Worm (Caenorhabditis elegans) whole organism, young adult: Measurements from ENCODE around the gene srlf-14.

Source experiments
- B0019.2 ChIP-seq: fragments of 200-800 bp; sonication (Bioruptor generic); conservative IDR thresholded peaks from 2 replicates; pipeline ENCODE4 v1.3.6; 2022; ENCODE audit warnings: missing genetic modification reagents, missing genetic modification characterization, missing compliant biosample characterization
- B0261.1 ChIP-seq: sonication (generic microtip); optimal IDR thresholded peaks from 2 replicates; lab custom pipeline; 2016; ENCODE audit warnings: mild to moderate bottlenecking, missing genetic modification characterization, moderate library complexity, missing compliant biosample characterization
- C06A6.2 ChIP-seq: fragments of 200-800 bp; sonication (Bioruptor generic); conservative IDR thresholded peaks from 2 replicates; pipeline ENCODE4 v1.3.6; 2022; ENCODE audit warnings: missing genetic modification characterization, missing compliant biosample characterization
- F33H1.4 ChIP-seq: fragments of 200-800 bp; sonication (Bioruptor generic); IDR thresholded peaks from 2 replicates; pipeline ENCODE4 v1.3.6; 2022; ENCODE audit warnings: missing genetic modification reagents, missing genetic modification characterization, missing compliant biosample characterization
- K11D2.4 ChIP-seq: fragments of 200-800 bp; sonication (Bioruptor generic); IDR thresholded peaks from 2 replicates; pipeline ENCODE4 v1.3.6; 2022; ENCODE audit warnings: missing genetic modification reagents, missing genetic modification characterization, missing compliant biosample characterization
- Y53G8AR.9 ChIP-seq: fragments of 200-800 bp; sonication (Bioruptor generic); conservative IDR thresholded peaks from 2 replicates; pipeline ENCODE4 v1.3.6; 2022; ENCODE audit warnings: missing genetic modification reagents, missing genetic modification characterization, missing compliant biosample characterization
- ZK185.1 ChIP-seq: sonication (generic microtip); optimal IDR thresholded peaks from 2 replicates; lab custom pipeline; 2016; ENCODE audit warnings: mild to moderate bottlenecking, missing genetic modification characterization, missing compliant biosample characterization; ENCODE audit not compliant: poor library complexity, severe bottlenecking
- ama-1 ChIP-seq, 3 experiments: fragments of 150-350 bp in 1 of 3; sonication (generic microtip) in 2 of 3; optimal IDR thresholded peaks; 2 replicates each; lab custom pipeline; 2014 to 2018; ENCODE audit warnings: missing biosample characterization in 2 of 3, missing genetic modification characterization in 2 of 3, missing genetic modification reagents in 2 of 3
- athp-1 ChIP-seq: sonication (generic microtip); optimal IDR thresholded peaks from 2 replicates; lab custom pipeline; 2017; ENCODE audit warnings: mild to moderate bottlenecking, missing genetic modification characterization, missing compliant biosample characterization
- attf-5 ChIP-seq: fragments of 200-800 bp; sonication (Bioruptor generic); optimal IDR thresholded peaks from 2 replicates; lab custom pipeline; 2018; ENCODE audit warnings: mild to moderate bottlenecking, missing genetic modification characterization, missing compliant biosample characterization
- cebp-1 ChIP-seq, 2 experiments: fragments of 200-800 bp in 1 of 2; sonication (Bioruptor generic) in 1 of 2; sonication (generic microtip) in 1 of 2; IDR thresholded peaks in 1 of 2; optimal IDR thresholded peaks in 1 of 2; 2 replicates each; pipeline versions ENCODE4 v1.3.6 to Lab custom; 2017 to 2022; ENCODE audit warnings: missing compliant biosample characterization in 2 of 2, missing genetic modification characterization in 2 of 2, mild to moderate bottlenecking in 1 of 2, missing genetic modification reagents in 1 of 2, moderate library complexity in 1 of 2
- ceh-91 ChIP-seq: fragments of 200-800 bp; sonication (Bioruptor generic); IDR thresholded peaks from 2 replicates; pipeline ENCODE4 v1.3.6; 2022; ENCODE audit warnings: missing genetic modification reagents, missing genetic modification characterization, missing compliant biosample characterization
- dox-1 ChIP-seq: fragments of 200-800 bp; sonication (Bioruptor generic); IDR thresholded peaks from 2 replicates; pipeline ENCODE4 v1.3.6; 2022; ENCODE audit warnings: missing genetic modification reagents, missing genetic modification characterization, missing compliant biosample characterization
- dpff-1 ChIP-seq: sonication (generic microtip); optimal IDR thresholded peaks from 2 replicates; lab custom pipeline; 2017; ENCODE audit warnings: mild to moderate bottlenecking, missing genetic modification characterization, missing compliant biosample characterization
- dpl-1 ChIP-seq: fragments of 150-350 bp; optimal IDR thresholded peaks from 2 replicates; lab custom pipeline; 2014; ENCODE audit warnings: missing biosample characterization, missing genetic modification reagents, missing genetic modification characterization
- egl-18 ChIP-seq: fragments of 200-800 bp; sonication (Bioruptor generic); IDR thresholded peaks from 2 replicates; pipeline ENCODE4 v1.3.6; 2022; ENCODE audit warnings: missing genetic modification reagents, missing genetic modification characterization, missing compliant biosample characterization
- egl-44 ChIP-seq: fragments of 200-800 bp; sonication (Bioruptor generic); IDR thresholded peaks from 2 replicates; pipeline ENCODE4 v1.3.6; 2022; ENCODE audit warnings: missing genetic modification reagents, missing genetic modification characterization, missing compliant biosample characterization
- ekl-4 ChIP-seq: fragments of 200-800 bp; sonication (Bioruptor generic); IDR thresholded peaks from 2 replicates; pipeline ENCODE4 v1.3.6; 2022; ENCODE audit warnings: missing genetic modification reagents, missing genetic modification characterization, missing compliant biosample characterization
- ets-4 ChIP-seq: fragments of 200-800 bp; sonication (Bioruptor generic); optimal IDR thresholded peaks from 2 replicates; lab custom pipeline; 2018; ENCODE audit warnings: mild to moderate bottlenecking, missing genetic modification characterization, missing compliant biosample characterization
- gei-17 ChIP-seq: fragments of 200-800 bp; sonication (Bioruptor generic); optimal IDR thresholded peaks from 2 replicates; lab custom pipeline; 2018; ENCODE audit warnings: mild to moderate bottlenecking, missing genetic modification characterization, missing compliant biosample characterization
- hlh-12 ChIP-seq: sonication (generic microtip); optimal IDR thresholded peaks from 2 replicates; lab custom pipeline; 2016; ENCODE audit warnings: missing genetic modification characterization, missing compliant biosample characterization
- hmg-20 ChIP-seq: fragments of 200-800 bp; sonication (Bioruptor generic); IDR thresholded peaks from 2 replicates; pipeline ENCODE4 v1.3.6; 2022; ENCODE audit warnings: missing genetic modification reagents, missing genetic modification characterization, missing compliant biosample characterization
- hsf-1 ChIP-seq: fragments of 200-800 bp; sonication (Bioruptor generic); IDR thresholded peaks from 2 replicates; pipeline ENCODE4 v1.3.6; 2022; ENCODE audit warnings: missing genetic modification reagents, missing genetic modification characterization, missing compliant biosample characterization
- let-607 ChIP-seq, 2 experiments: fragments of 200-800 bp in 1 of 2; sonication (Bioruptor generic) in 1 of 2; sonication (generic microtip) in 1 of 2; optimal IDR thresholded peaks; 2 replicates each; lab custom pipeline; 2016 to 2018; ENCODE audit warnings: mild to moderate bottlenecking in 2 of 2, missing compliant biosample characterization in 2 of 2, missing genetic modification characterization in 2 of 2, moderate library complexity in 2 of 2, missing genotype in 1 of 2
- lin-26 ChIP-seq: fragments of 200-800 bp; sonication (Bioruptor generic); IDR thresholded peaks from 2 replicates; pipeline ENCODE4 v1.3.6; 2022; ENCODE audit warnings: missing genetic modification reagents, missing genetic modification characterization, missing compliant biosample characterization
- lsl-1 ChIP-seq: fragments of 200-800 bp; sonication (Bioruptor generic); optimal IDR thresholded peaks from 2 replicates; lab custom pipeline; 2018; ENCODE audit warnings: mild to moderate bottlenecking, missing genetic modification characterization, moderate library complexity, missing compliant biosample characterization
- madf-10 ChIP-seq: sonication (generic microtip); optimal IDR thresholded peaks from 2 replicates; lab custom pipeline; 2016; ENCODE audit warnings: mild to moderate bottlenecking, missing genetic modification characterization, missing compliant biosample characterization
- madf-6 ChIP-seq: fragments of 200-800 bp; sonication (Bioruptor generic); IDR thresholded peaks from 2 replicates; pipeline ENCODE4 v1.3.6; 2022; ENCODE audit warnings: missing genetic modification reagents, missing genetic modification characterization, missing compliant biosample characterization
- mcd-1 ChIP-seq: fragments of 200-800 bp; sonication (Bioruptor generic); IDR thresholded peaks from 2 replicates; pipeline ENCODE4 v1.3.6; 2022; ENCODE audit warnings: missing genetic modification reagents, missing genetic modification characterization, missing compliant biosample characterization
- nfyb-1 ChIP-seq: fragments of 200-800 bp; sonication (Bioruptor generic); IDR thresholded peaks from 2 replicates; pipeline ENCODE4 v1.3.6; 2022; ENCODE audit warnings: missing genetic modification reagents, missing genetic modification characterization, missing compliant biosample characterization
- nhr-80 ChIP-seq: sonication (generic microtip); optimal IDR thresholded peaks from 2 replicates; lab custom pipeline; 2016; ENCODE audit warnings: missing genetic modification characterization, missing compliant biosample characterization
- pbrm-1 ChIP-seq: fragments of 200-800 bp; sonication (Bioruptor generic); IDR thresholded peaks from 2 replicates; pipeline ENCODE4 v1.3.6; 2022; ENCODE audit warnings: missing genetic modification reagents, missing genetic modification characterization, missing compliant biosample characterization
- pha-4 ChIP-seq: fragments of 150-350 bp; sonication (generic microtip); optimal IDR thresholded peaks from 2 replicates; lab custom pipeline; 2014; ENCODE audit warnings: missing biosample characterization, missing genetic modification reagents, missing genetic modification characterization
- rpc-1 ChIP-seq, 2 experiments: fragments of 150-350 bp in 1 of 2; sonication (generic microtip) in 1 of 2; optimal IDR thresholded peaks; 2 replicates each; lab custom pipeline; 2014 to 2018; ENCODE audit warnings: missing biosample characterization in 1 of 2, missing genetic modification characterization in 1 of 2, missing genetic modification reagents in 1 of 2, missing genotype in 1 of 2
- sdz-38 ChIP-seq: sonication (generic microtip); optimal IDR thresholded peaks from 2 replicates; lab custom pipeline; 2016; ENCODE audit warnings: missing genotype, missing genetic modification characterization, missing compliant biosample characterization
- snpc-3.4 ChIP-seq: sonication (generic microtip); optimal IDR thresholded peaks from 2 replicates; lab custom pipeline; 2017; ENCODE audit warnings: missing genetic modification characterization, mild to moderate bottlenecking, missing compliant biosample characterization, antibody characterized with exemption, moderate library complexity, missing genotype, missing genetic modification reagents
- snpc-4 ChIP-seq, 5 experiments: fragments of 150-350 bp in 1 of 5; sonication (generic microtip) in 4 of 5; optimal IDR thresholded peaks; 2 replicates each; lab custom pipeline; 2014 to 2018; ENCODE audit warnings: missing genetic modification characterization in 5 of 5, missing biosample characterization in 3 of 5, antibody characterized with exemption in 2 of 5, mild to moderate bottlenecking in 2 of 5, missing compliant biosample characterization in 2 of 5, missing genotype in 2 of 5, moderate library complexity in 2 of 5, missing genetic modification reagents in 1 of 5
- tbp1 ChIP-seq: fragments of 200-800 bp; sonication (Bioruptor generic); optimal IDR thresholded peaks from 2 replicates; lab custom pipeline; 2018; ENCODE audit warnings: mild to moderate bottlenecking, missing genetic modification characterization, missing compliant biosample characterization
- zfh-2 ChIP-seq: fragments of 200-800 bp; sonication (Bioruptor generic); conservative IDR thresholded peaks from 2 replicates; pipeline ENCODE4 v1.3.6; 2022; ENCODE audit warnings: missing genetic modification reagents, missing genetic modification characterization, missing compliant biosample characterization
- zim-3 ChIP-seq: sonication (generic microtip); optimal IDR thresholded peaks from 2 replicates; lab custom pipeline; 2017; ENCODE audit warnings: mild to moderate bottlenecking, missing genetic modification characterization, moderate library complexity, missing compliant biosample characterization
- ztf-18 ChIP-seq: sonication (generic microtip); optimal IDR thresholded peaks from 2 replicates; lab custom pipeline; 2016; ENCODE audit warnings: missing genotype, mild to moderate bottlenecking, missing genetic modification characterization, missing compliant biosample characterization
- ztf-28 ChIP-seq: fragments of 200-800 bp; sonication (Bioruptor generic); IDR thresholded peaks from 2 replicates; pipeline ENCODE4 v1.3.6; 2022; ENCODE audit warnings: missing genetic modification reagents, missing genetic modification characterization, missing compliant biosample characterization

Gene srlf-14

ce11 chrIV:10933777-10934546, 39.8 kb upstream of the srlf-14 start (continued):
- TF ChIP-seq ets-4 (GFP tag; lab: Kevin White, UChicago) (peak; percentile 14), rpc-1 (optimal IDR thresholded peaks at IDR 0.05; lab: Kevin White, UChicago) (no peak), rpc-1 (tag; optimal IDR thresholded peaks at IDR 0.05; lab: Kevin White, UChicago) (no peak), snpc-3.4 (tag; lab: Kevin White, UChicago) (no peak)

- TF ChIP-seq pha-4 (tag; lab: Kevin White, UChicago) (peak; percentile 64), K11D2.4 (GFP tag; lab: Robert Waterston, UW) (peak; percentile 68), athp-1 (tag; lab: Kevin White, UChicago) (peak; percentile 18), attf-5 (GFP tag; lab: Kevin White, UChicago) (peak; percentile 96), ZK185.1 (tag; lab: Kevin White, UChicago) (peak; percentile 53), nfyb-1 (peak; percentile 56), dpl-1 (GFP tag; lab: Kevin White, UChicago) (peak; percentile 56), zfh-2 (GFP tag; lab: Robert Waterston, UW) (peak; percentile 58; the same call in 1 of the 2 replicates), let-607 (tag; optimal IDR thresholded peaks at IDR 0.05; lab: Kevin White, UChicago) (peak; percentile 19 to 25), madf-6 (GFP tag; lab: Robert Waterston, UW) (peak; percentile 64; the same call in 1 of the 2 replicates), nhr-80 (tag; lab: Kevin White, UChicago) (peak; percentile 67), lin-26 (GFP tag; lab: Robert Waterston, UW) (peak; percentile 59; the same call in 1 of the 2 replicates), F33H1.4 (GFP tag; lab: Robert Waterston, UW) (peak; percentile 39), C06A6.2 (GFP tag; lab: Robert Waterston, UW) (peak; percentile 24; the same call in 1 of the 2 replicates), ceh-91 (GFP tag; lab: Robert Waterston, UW) (no peak), egl-44 (GFP tag; lab: Robert Waterston, UW) (0 out of 2 replicates have a peak, but pooled peaks have one; percentile 31), dpff-1 (tag; lab: Kevin White, UChicago) (no peak), ama-1 (optimal IDR thresholded peaks at IDR 0.05; lab: Kevin White, UChicago) (no peak), ama-1 (GFP tag; optimal IDR thresholded peaks at IDR 0.05; lab: Kevin White, UChicago) (peak in 1 of 2 experiments; percentile 22), B0261.1 (tag; lab: Kevin White, UChicago) (no peak), mcd-1 (GFP tag; lab: Robert Waterston, UW) (peak; percentile 65), egl-18 (GFP tag; lab: Robert Waterston, UW) (no peak), hlh-12 (tag; lab: Kevin White, UChicago) (no peak), hsf-1 (GFP tag; lab: Robert Waterston, UW) (no peak), ztf-28 (GFP tag; lab: Robert Waterston, UW) (no peak), hmg-20 (GFP tag; lab: Robert Waterston, UW) (no peak), tbp1 (GFP tag; lab: Kevin White, UChicago) (peak; percentile 51), zim-3 (tag; lab: Kevin White, UChicago) (no peak), gei-17 (GFP tag; lab: Kevin White, UChicago) (no peak), ztf-18 (peak; percentile 94), pbrm-1 (peak; percentile 64; the same call in 1 of the 2 replicates), lsl-1 (GFP tag; lab: Kevin White, UChicago) (peak; percentile 51), cebp-1 (GFP tag; IDR thresholded peaks at IDR 0.05; lab: Robert Waterston, UW) (peak; percentile 93), cebp-1 (tag; optimal IDR thresholded peaks at IDR 0.05; lab: Kevin White, UChicago) (peak; percentile 99), dox-1 (peak; percentile 85), sdz-38 (tag; lab: Kevin White, UChicago) (no peak), madf-10 (peak; percentile 5), Y53G8AR.9 (GFP tag; lab: Robert Waterston, UW) (peak; percentile 67), snpc-4 (GFP tag; optimal IDR thresholded peaks at IDR 0.05; lab: Kevin White, UChicago) (no peak), snpc-4 (tag; optimal IDR thresholded peaks at IDR 0.05; lab: Kevin White, UChicago) (peak; percentile 1 to 54 (median 45)), B0019.2 (GFP tag; lab: Robert Waterston, UW) (0 out of 2 replicates have a peak, but pooled peaks have one; percentile 6), ekl-4 (GFP tag; lab: Robert Waterston, UW) (0 out of 2 replicates have a peak, but pooled peaks have one; percentile 13)
Measured at ce11 chrIV:10933062-10933552, 39.0 kb upstream of the srlf-14 start, which contains the start of the genes dnc-1 and lsm-7. Gene dnc-1 (minus strand): TSS chrIV:10933203. Gene lsm-7 (plus strand): TSS chrIV:10933502.
